Fruit fly (Drosophila melanogaster) whole organism, embryonic: ENCODE results near the gene bor.

ENCODE experiments used
- Blimp-1 ChIP-seq: fragments of 200-800 bp; sonication (Bioruptor generic); optimal IDR thresholded peaks from 3 replicates; lab custom pipeline; 2018; ENCODE audit warnings: missing biosample characterization, missing genetic modification characterization, mild to moderate bottlenecking, moderate library complexity, missing genetic modification reagents
- CG10462 ChIP-seq: fragments of 200-800 bp; sonication (Bioruptor generic); optimal IDR thresholded peaks from 2 replicates; lab custom pipeline; 2016; ENCODE audit warnings: missing biosample characterization, missing genetic modification characterization
- CG11085 ChIP-seq: fragments of 200-800 bp; sonication (Bioruptor generic); IDR thresholded peaks from 2 replicates; pipeline ENCODE4 v1.3.6; 2022; ENCODE audit warnings: missing biosample characterization, missing genetic modification characterization
- CG11398 ChIP-seq: fragments of 200-800 bp; sonication (Bioruptor generic); optimal IDR thresholded peaks from 2 replicates; lab custom pipeline; 2016; ENCODE audit warnings: missing biosample characterization, missing genetic modification characterization
- CG13296 ChIP-seq: fragments of 200-800 bp; sonication (Bioruptor generic); optimal IDR thresholded peaks from 3 replicates; lab custom pipeline; 2018; ENCODE audit warnings: missing biosample characterization, mild to moderate bottlenecking, missing genetic modification characterization
- CG13624 ChIP-seq: fragments of 200-800 bp; sonication (Bioruptor generic); optimal IDR thresholded peaks from 2 replicates; lab custom pipeline; 2016; ENCODE audit warnings: missing biosample characterization, missing genetic modification characterization
- CG32772 ChIP-seq: fragments of 200-800 bp; sonication (Bioruptor generic); IDR thresholded peaks from 2 replicates; pipeline ENCODE4 v1.3.6; 2022; ENCODE audit warnings: missing biosample characterization, missing genetic modification characterization
- D19A ChIP-seq: fragments of 200-800 bp; optimal IDR thresholded peaks from 3 replicates; lab custom pipeline; 2019; ENCODE audit warnings: missing biosample characterization, mild to moderate bottlenecking, missing genetic modification characterization, moderate library complexity
- Elba2 ChIP-seq: fragments of 200-800 bp; sonication (Bioruptor generic); optimal IDR thresholded peaks from 3 replicates; lab custom pipeline; 2016; ENCODE audit warnings: missing biosample characterization, missing genetic modification characterization
- Lpt ChIP-seq: fragments of >200 bp; optimal IDR thresholded peaks from 2 replicates; lab custom pipeline; 2018; ENCODE audit warnings: missing biosample characterization, missing genetic modification characterization
- bab2 ChIP-seq: fragments of 200-800 bp; sonication (Bioruptor generic); optimal IDR thresholded peaks from 2 replicates; lab custom pipeline; 2016; ENCODE audit warnings: missing biosample characterization, missing genetic modification characterization
- bowl ChIP-seq: fragments of 200-800 bp; sonication (Bioruptor generic); IDR thresholded peaks from 2 replicates; pipeline ENCODE4 v1.3.6; 2022; ENCODE audit warnings: missing biosample characterization, missing genetic modification characterization
- disco-r ChIP-seq: fragments of 200-800 bp; sonication (Bioruptor generic); optimal IDR thresholded peaks from 2 replicates; lab custom pipeline; 2016; ENCODE audit warnings: missing biosample characterization, missing genetic modification characterization
- tll ChIP-seq, 2 experiments: fragments of 200-800 bp in 1 of 2; fragments of >200 bp in 1 of 2; sonication (Bioruptor generic) in 1 of 2; optimal IDR thresholded peaks; 2 replicates each; lab custom pipeline; 2017 to 2019; ENCODE audit warnings: missing biosample characterization in 2 of 2, missing genetic modification characterization in 2 of 2, mild to moderate bottlenecking in 1 of 2, moderate library complexity in 1 of 2

dm6 chr3R:16288714-16289291, 24.9 kb upstream of the bor start:
- TF ChIP-seq disco-r: no peak
- TF ChIP-seq CG32772 (GFP tag; lab: Robert Waterston, UW): no peak
- no peak for TF ChIP-seq tll (GFP tag; optimal IDR thresholded peaks at IDR 0.05; lab: Kevin White, UChicago)
- no peak for TF ChIP-seq Elba2 (GFP tag; lab: Kevin White, UChicago)
- no peak for TF ChIP-seq bowl (GFP tag; lab: Robert Waterston, UW)
- TF ChIP-seq bab2 (GFP tag; lab: Kevin White, UChicago): no peak
- no peak for TF ChIP-seq CG13624 (GFP tag; lab: Kevin White, UChicago)
- no peak for TF ChIP-seq D19A (tag; lab: Kevin White, UChicago)
- no peak for TF ChIP-seq CG13296 (GFP tag; lab: Kevin White, UChicago)
- no peak for TF ChIP-seq CG10462 (GFP tag; lab: Kevin White, UChicago)
- TF ChIP-seq CG11398 (GFP tag; lab: Kevin White, UChicago): no peak
- no peak for TF ChIP-seq Lpt (GFP tag; lab: Kevin White, UChicago)
- no peak for TF ChIP-seq CG11085
- no peak for TF ChIP-seq Blimp-1 (GFP tag; lab: Kevin White, UChicago)
